Fruit fly (Drosophila melanogaster): ENCODE data around the gene Hsp26.

The Hsp26 gene

DNA sequence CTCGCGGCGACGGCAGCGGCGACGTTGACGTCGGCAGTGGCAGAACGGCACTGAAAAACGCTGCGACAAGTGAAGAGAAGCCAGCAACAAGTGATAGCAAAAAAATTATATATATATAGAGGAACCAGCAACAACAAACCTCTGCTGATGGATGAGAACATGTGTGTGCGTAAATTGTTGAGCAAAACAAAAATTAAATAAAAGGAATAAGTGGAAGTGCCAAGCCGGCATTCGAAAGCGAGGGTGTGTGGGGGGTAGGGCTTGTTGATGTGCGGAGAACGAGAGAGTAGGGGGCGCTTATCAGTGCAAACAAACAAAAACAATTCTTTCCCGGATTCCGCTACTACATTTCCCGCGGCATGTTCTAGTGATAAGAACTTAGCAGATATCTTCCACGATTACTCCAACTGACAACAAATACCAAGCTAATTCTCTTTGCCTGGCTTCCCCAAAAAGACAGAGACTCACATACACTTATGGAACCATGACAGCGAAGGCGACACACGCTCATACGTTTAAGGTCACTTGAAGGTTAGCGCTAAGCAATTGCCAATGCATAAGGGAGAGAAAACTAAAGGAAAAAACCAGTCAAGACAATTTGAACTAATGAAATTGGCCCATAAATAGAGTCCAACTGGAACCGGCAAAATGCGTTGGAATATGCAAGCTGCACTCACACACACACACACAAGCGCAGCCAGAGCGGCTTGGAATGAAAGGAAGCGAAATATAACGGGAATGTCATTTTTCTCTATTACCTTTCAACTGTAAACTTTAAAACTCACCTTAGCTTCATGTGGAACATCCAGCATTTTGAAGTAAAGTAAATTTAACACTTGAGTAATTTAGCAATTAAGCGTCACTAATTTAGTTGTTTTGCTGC, 19.2 kb downstream of the Hsp26 start:
- TF ChIP-seq rgr (GFP tag; optimal IDR thresholded peaks at IDR 0.05) (no peak), psq (GFP tag; optimal IDR thresholded peaks at IDR 0.05) (peak; percentile 75), dsf (GFP tag; optimal IDR thresholded peaks at IDR 0.05; ENCODE audit: borderline replicate concordance) (no peak), Mio (GFP tag; optimal IDR thresholded peaks at IDR 0.05) (no peak), h (GFP tag; optimal IDR thresholded peaks at IDR 0.05) (peak; percentile 27), Sp1 (GFP tag; optimal IDR thresholded peaks at IDR 0.05) (peak; percentile 26), Dif (GFP tag; optimal IDR thresholded peaks at IDR 0.05; ENCODE audit: partially characterized antibody) (no peak), Hr78 (GFP tag; optimal IDR thresholded peaks at IDR 0.05) (no peak), dl (GFP tag; optimal IDR thresholded peaks at IDR 0.05; ENCODE audit: insufficient read depth in 1 of 2, partially characterized antibody in 2 of 2) (no peak), Rel (GFP tag; optimal IDR thresholded peaks at IDR 0.05) (peak; percentile 28), Rel (tag; optimal IDR thresholded peaks at IDR 0.05) (peak; percentile 57)

DNA sequence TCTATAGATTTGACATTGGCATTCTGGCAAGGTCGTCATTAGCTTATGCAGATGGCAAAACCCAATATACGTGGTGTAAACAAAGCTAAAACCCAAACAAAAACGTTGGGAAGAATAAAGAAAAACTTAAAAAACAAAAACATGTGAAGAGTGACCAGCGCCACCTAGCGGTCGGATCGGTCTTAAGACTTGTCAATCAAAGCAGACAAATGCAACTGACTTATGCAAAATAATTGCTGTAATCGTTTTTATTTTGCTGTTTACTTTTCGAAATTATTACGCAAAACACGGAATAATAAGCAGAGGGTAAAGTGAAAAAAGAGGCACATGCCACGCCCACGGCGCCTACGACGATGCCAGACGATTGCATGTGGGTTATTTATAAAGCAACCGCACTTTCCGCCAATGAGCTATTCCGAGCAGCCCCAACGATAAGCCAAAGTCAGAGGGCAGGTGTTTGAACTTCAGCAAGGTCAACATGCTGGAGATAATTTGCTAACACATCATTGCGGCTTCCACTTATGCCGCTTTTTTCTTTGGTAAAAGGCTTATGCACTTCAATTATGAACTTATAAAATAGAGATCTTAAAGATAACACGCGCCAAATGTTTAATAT, 21.0 kb downstream of the Hsp26 start:
- TF ChIP-seq Dfd (GFP tag; optimal IDR thresholded peaks at IDR 0.05) (no peak), h (GFP tag; optimal IDR thresholded peaks at IDR 0.05) (no peak), jim (GFP tag; optimal IDR thresholded peaks at IDR 0.05) (no peak), dmrt93B (GFP tag; optimal IDR thresholded peaks at IDR 0.05) (no peak), lola (GFP tag; optimal IDR thresholded peaks at IDR 0.05) (no peak), Dif (GFP tag; optimal IDR thresholded peaks at IDR 0.05; ENCODE audit: partially characterized antibody) (no peak), Abd-B (GFP tag; optimal IDR thresholded peaks at IDR 0.05) (no peak), Hnf4 (GFP tag; optimal IDR thresholded peaks at IDR 0.05) (no peak), CrebA (GFP tag; optimal IDR thresholded peaks at IDR 0.05; ENCODE audit: borderline replicate concordance) (no peak), N (GFP tag; optimal IDR thresholded peaks at IDR 0.05) (no peak), Jra (GFP tag; optimal IDR thresholded peaks at IDR 0.05) (no peak), ey (GFP tag; optimal IDR thresholded peaks at IDR 0.05) (no peak), psq (GFP tag; optimal IDR thresholded peaks at IDR 0.05) (no peak), GATAd (GFP tag; optimal IDR thresholded peaks at IDR 0.05) (no peak), sv (GFP tag; optimal IDR thresholded peaks at IDR 0.05) (no peak), foxo (GFP tag; optimal IDR thresholded peaks at IDR 0.05) (no peak), pan (optimal IDR thresholded peaks at IDR 0.05) (no peak), Hr78 (GFP tag; optimal IDR thresholded peaks at IDR 0.05) (no peak), Mio (GFP tag; optimal IDR thresholded peaks at IDR 0.05) (no peak)

DNA sequence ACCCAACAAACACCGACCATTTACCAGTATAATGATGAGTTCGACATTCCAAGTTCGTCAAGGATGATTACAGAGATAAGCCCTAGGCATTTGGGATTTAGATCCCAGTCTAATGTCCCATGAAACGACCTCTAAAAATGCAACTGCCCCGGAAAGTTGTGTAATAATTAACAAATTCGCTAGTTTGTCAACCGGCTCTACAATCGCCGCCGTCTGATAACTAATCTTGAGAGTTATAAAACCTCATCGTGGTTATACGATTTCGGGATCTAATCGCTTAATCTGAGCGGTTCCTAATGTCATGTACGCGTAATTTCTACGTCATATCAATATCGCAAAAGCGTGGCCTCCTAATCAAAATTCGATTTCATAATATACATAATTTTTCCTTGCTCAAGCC, 21.7 kb downstream of the Hsp26 start:
- no peak for TF ChIP-seq Dfd (GFP tag; optimal IDR thresholded peaks at IDR 0.05)
- TF ChIP-seq GATAd (GFP tag; optimal IDR thresholded peaks at IDR 0.05), result no peak
- TF ChIP-seq dsf (GFP tag; optimal IDR thresholded peaks at IDR 0.05; ENCODE audit: borderline replicate concordance), result no peak
- TF ChIP-seq HLH106 (tag; optimal IDR thresholded peaks at IDR 0.05), result no peak
- TF ChIP-seq sage (GFP tag; optimal IDR thresholded peaks at IDR 0.05), result no peak
- no peak for TF ChIP-seq woc (GFP tag; optimal IDR thresholded peaks at IDR 0.05)
- no peak for TF ChIP-seq pan (optimal IDR thresholded peaks at IDR 0.05)
- TF ChIP-seq Dif (GFP tag; optimal IDR thresholded peaks at IDR 0.05; ENCODE audit: partially characterized antibody), result no peak
- TF ChIP-seq jim (GFP tag; optimal IDR thresholded peaks at IDR 0.05), result no peak
- TF ChIP-seq Hr78 (GFP tag; optimal IDR thresholded peaks at IDR 0.05), result no peak
- no peak for TF ChIP-seq lola (GFP tag; optimal IDR thresholded peaks at IDR 0.05)
- no peak for TF ChIP-seq fru (GFP tag; optimal IDR thresholded peaks at IDR 0.05)
- TF ChIP-seq psq (GFP tag; optimal IDR thresholded peaks at IDR 0.05), result no peak

DNA sequence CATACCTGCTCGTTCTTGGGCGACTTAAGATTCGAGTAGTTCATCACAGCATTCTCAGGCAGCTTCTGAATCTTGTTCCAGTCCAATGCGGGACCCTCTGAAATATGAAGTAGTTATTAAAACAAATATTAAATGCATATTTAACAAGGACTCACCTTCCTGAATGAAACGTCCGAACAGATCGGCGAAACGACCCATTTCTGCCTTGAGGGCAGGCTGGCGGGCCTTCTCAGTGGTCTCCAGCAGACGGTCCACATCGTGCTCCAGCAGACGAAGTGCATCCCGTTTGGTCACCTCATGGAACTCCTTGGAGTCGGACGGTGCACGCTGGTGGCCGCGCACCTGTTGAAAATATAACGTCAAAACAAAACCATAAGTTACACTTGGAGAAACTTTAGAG, 23.5 kb downstream of the Hsp26 start, which contains the start of gene CG32040:
TSS of gene CG32040 (plus strand) at position 301 of the 400 bp plus-strand sequence.
- TF ChIP-seq Mio (GFP tag; optimal IDR thresholded peaks at IDR 0.05) (no peak), foxo (GFP tag; optimal IDR thresholded peaks at IDR 0.05) (no peak), usp (GFP tag; optimal IDR thresholded peaks at IDR 0.05) (no peak), Jra (GFP tag; optimal IDR thresholded peaks at IDR 0.05) (no peak), CG9705 (GFP tag; optimal IDR thresholded peaks at IDR 0.05) (no peak), HLH106 (tag; optimal IDR thresholded peaks at IDR 0.05) (no peak), jim (GFP tag; optimal IDR thresholded peaks at IDR 0.05) (no peak)
